Fruit fly (Drosophila melanogaster) whole organism, embryonic: Measurements from ENCODE around the gene stwl.

Experiments used
- CG10209 ChIP-seq: fragments of 200-800 bp; sonication (Bioruptor generic); optimal IDR thresholded peaks from 3 replicates; lab custom pipeline; 2017; ENCODE audit warnings: missing biosample characterization, mild to moderate bottlenecking, missing genetic modification characterization, missing genetic modification reagents
- CG11696 ChIP-seq: fragments of 200-800 bp; sonication (Bioruptor generic); IDR thresholded peaks from 2 replicates; pipeline ENCODE4 v1.3.6; 2022; ENCODE audit warnings: missing biosample characterization, missing genetic modification characterization
- CG12659 ChIP-seq: fragments of 200-800 bp; sonication (Bioruptor generic); optimal IDR thresholded peaks from 3 replicates; lab custom pipeline; 2017; ENCODE audit warnings: mild to moderate bottlenecking, missing biosample characterization, missing genetic modification reagents, missing genetic modification characterization
- CG13624 ChIP-seq: fragments of 200-800 bp; sonication (Bioruptor generic); optimal IDR thresholded peaks from 2 replicates; lab custom pipeline; 2016; ENCODE audit warnings: missing biosample characterization, missing genetic modification characterization
- CG13775 ChIP-seq: fragments of 200-800 bp; sonication (Bioruptor generic); optimal IDR thresholded peaks from 3 replicates; lab custom pipeline; 2017; ENCODE audit warnings: missing biosample characterization, mild to moderate bottlenecking, missing genetic modification characterization
- CG17361 ChIP-seq: fragments of 200-800 bp; sonication (Bioruptor generic); IDR thresholded peaks from 3 replicates; pipeline ENCODE4 v1.3.6; 2022; ENCODE audit warnings: missing biosample characterization, missing genetic modification characterization
- CG17829 ChIP-seq: fragments of 200-800 bp; optimal IDR thresholded peaks from 2 replicates; lab custom pipeline; 2019; ENCODE audit warnings: missing biosample characterization, mild to moderate bottlenecking, missing genetic modification characterization, moderate library complexity
- CG2129 ChIP-seq: fragments of 200-800 bp; sonication (Bioruptor generic); IDR thresholded peaks from 2 replicates; pipeline ENCODE4 v1.3.6; 2022; ENCODE audit warnings: missing biosample characterization, missing genetic modification characterization; ENCODE audit not compliant: partially characterized antibody
- CG2202 ChIP-seq: fragments of 200-800 bp; sonication (Bioruptor generic); optimal IDR thresholded peaks from 2 replicates; lab custom pipeline; 2018; ENCODE audit warnings: missing biosample characterization, mild to moderate bottlenecking, missing genetic modification characterization
- CG3407 ChIP-seq: fragments of 200-800 bp; sonication (Bioruptor generic); optimal IDR thresholded peaks from 2 replicates; lab custom pipeline; 2018; ENCODE audit warnings: missing biosample characterization, mild to moderate bottlenecking, missing genetic modification characterization
- CG3995 ChIP-seq: fragments of 200-800 bp; sonication (Bioruptor generic); optimal IDR thresholded peaks from 3 replicates; lab custom pipeline; 2016; ENCODE audit warnings: missing biosample characterization, missing genetic modification characterization
- CG4707 ChIP-seq: fragments of 200-800 bp; sonication (Bioruptor generic); optimal IDR thresholded peaks from 2 replicates; lab custom pipeline; 2018; ENCODE audit warnings: missing biosample characterization, mild to moderate bottlenecking, missing genetic modification characterization, moderate library complexity
- CG8290 ChIP-seq, 3 experiments: fragments of 200-800 bp; sonication (Bioruptor generic); optimal IDR thresholded peaks; 2 replicates each; lab custom pipeline; 2016 to 2019; ENCODE audit warnings: missing biosample characterization in 3 of 3, missing genetic modification characterization in 3 of 3, mild to moderate bottlenecking in 2 of 3, moderate library complexity in 1 of 3
- CG8944 ChIP-seq: fragments of 200-800 bp; sonication (Bioruptor generic); optimal IDR thresholded peaks from 3 replicates; lab custom pipeline; 2016; ENCODE audit warnings: missing biosample characterization, missing genetic modification characterization
- CHES-1-like ChIP-seq: fragments of 200-800 bp; sonication (Bioruptor generic); optimal IDR thresholded peaks from 2 replicates; lab custom pipeline; 2016; ENCODE audit warnings: missing biosample characterization, missing genetic modification characterization
- CrebB ChIP-seq: fragments of 200-800 bp; sonication (Bioruptor generic); optimal IDR thresholded peaks from 3 replicates; lab custom pipeline; 2018; ENCODE audit warnings: missing biosample characterization, mild to moderate bottlenecking, missing genetic modification characterization
- D19A ChIP-seq: fragments of 200-800 bp; optimal IDR thresholded peaks from 3 replicates; lab custom pipeline; 2019; ENCODE audit warnings: missing biosample characterization, mild to moderate bottlenecking, missing genetic modification characterization, moderate library complexity
- Dip2 ChIP-seq: fragments of 200-800 bp; sonication (Bioruptor generic); IDR thresholded peaks from 2 replicates; pipeline ENCODE4 v1.3.6; 2022; ENCODE audit warnings: missing biosample characterization, missing genetic modification characterization
- Doc2 ChIP-seq: fragments of 200-800 bp; sonication (Bioruptor generic); IDR thresholded peaks from 2 replicates; pipeline ENCODE4 v1.3.6; 2022; ENCODE audit warnings: missing biosample characterization, missing genetic modification characterization
- Drgx ChIP-seq: fragments of 200-800 bp; sonication (Bioruptor generic); IDR thresholded peaks from 2 replicates; pipeline ENCODE4 v1.3.6; 2022; ENCODE audit warnings: missing biosample characterization, missing genetic modification characterization
- Fer3 ChIP-seq: fragments of 200-800 bp; sonication (Bioruptor generic); optimal IDR thresholded peaks from 2 replicates; lab custom pipeline; 2018; ENCODE audit warnings: missing biosample characterization, mild to moderate bottlenecking, missing genetic modification characterization, moderate library complexity
- HHEX ChIP-seq: fragments of 200-800 bp; sonication (Bioruptor generic); optimal IDR thresholded peaks from 3 replicates; lab custom pipeline; 2017; ENCODE audit warnings: missing biosample characterization, mild to moderate bottlenecking, missing genetic modification characterization, missing genetic modification reagents
- HLH4C ChIP-seq: fragments of 200-800 bp; sonication (Bioruptor generic); IDR thresholded peaks from 3 replicates; pipeline ENCODE4 v1.3.6; 2022; ENCODE audit warnings: missing biosample characterization, missing genetic modification characterization; ENCODE audit not compliant: partially characterized antibody
- HLH54F ChIP-seq: fragments of 200-800 bp; sonication (Bioruptor generic); optimal IDR thresholded peaks from 3 replicates; lab custom pipeline; 2016; ENCODE audit warnings: missing biosample characterization, missing genetic modification characterization
- HLHmδ ChIP-seq: fragments of 200-800 bp; sonication (Bioruptor generic); optimal IDR thresholded peaks from 2 replicates; lab custom pipeline; 2018; ENCODE audit warnings: missing biosample characterization, mild to moderate bottlenecking, missing genetic modification characterization, moderate library complexity
- Hand ChIP-seq: fragments of 200-800 bp; sonication (Bioruptor generic); optimal IDR thresholded peaks from 2 replicates; lab custom pipeline; 2017; ENCODE audit warnings: mild to moderate bottlenecking, missing biosample characterization, missing genetic modification reagents, missing genetic modification characterization
- MTF-1 ChIP-seq: fragments of 200-800 bp; sonication (Bioruptor generic); optimal IDR thresholded peaks from 2 replicates; lab custom pipeline; 2018; ENCODE audit warnings: missing biosample characterization, mild to moderate bottlenecking, missing genetic modification characterization, borderline replicate concordance
- PHDP ChIP-seq: fragments of 200-800 bp; sonication (Bioruptor generic); optimal IDR thresholded peaks from 3 replicates; lab custom pipeline; 2018; ENCODE audit warnings: missing biosample characterization, mild to moderate bottlenecking, missing genetic modification characterization, moderate library complexity
- Sox100B ChIP-seq: fragments of 200-800 bp; sonication (Bioruptor generic); optimal IDR thresholded peaks from 3 replicates; lab custom pipeline; 2018; ENCODE audit warnings: missing biosample characterization, mild to moderate bottlenecking, missing genetic modification characterization
- Trl ChIP-seq, 3 experiments: fragments of >200 bp in 2 of 3; fragments of 200-800 bp in 1 of 3; sonication (Bioruptor generic) in 1 of 3; optimal IDR thresholded peaks; 2 replicates in 1 of 3; 3 replicates in 2 of 3; lab custom pipeline; 2016 to 2017; ENCODE audit warnings: missing biosample characterization in 1 of 3, missing genetic modification characterization in 1 of 3
- al ChIP-seq: fragments of 200-800 bp; sonication (Bioruptor generic); IDR thresholded peaks from 2 replicates; pipeline ENCODE4 v1.3.6; 2022; ENCODE audit warnings: missing biosample characterization, missing genetic modification characterization
- az2 ChIP-seq: fragments of 200-800 bp; sonication (Bioruptor generic); optimal IDR thresholded peaks from 3 replicates; lab custom pipeline; 2016; ENCODE audit warnings: missing biosample characterization, missing genetic modification characterization
- chif ChIP-seq, 2 experiments: fragments of 200-800 bp; sonication (Bioruptor generic); optimal IDR thresholded peaks; 3 replicates each; lab custom pipeline; 2016; ENCODE audit warnings: missing biosample characterization in 2 of 2, missing genetic modification characterization in 2 of 2
- chinmo ChIP-seq: fragments of 200-800 bp; sonication (Bioruptor generic); IDR thresholded peaks from 4 replicates; pipeline ENCODE4 v1.3.6; 2022; ENCODE audit warnings: missing biosample characterization, missing genetic modification characterization; ENCODE audit not compliant: partially characterized antibody
- croc ChIP-seq: fragments of 200-800 bp; sonication (Bioruptor generic); conservative IDR thresholded peaks from 3 replicates; pipeline ENCODE4 v1.3.6; 2022; ENCODE audit warnings: missing biosample characterization, missing genetic modification characterization
- dan ChIP-seq: fragments of 200-800 bp; sonication (Bioruptor generic); IDR thresholded peaks from 2 replicates; pipeline ENCODE4 v1.3.6; 2022; ENCODE audit warnings: missing biosample characterization, missing genetic modification characterization
- dm ChIP-seq: fragments of 200-800 bp; sonication (Bioruptor generic); optimal IDR thresholded peaks from 3 replicates; lab custom pipeline; 2016; ENCODE audit warnings: missing biosample characterization, missing genetic modification characterization
- hkb ChIP-seq, 2 experiments: fragments of 200-800 bp in 1 of 2; fragments of >200 bp in 1 of 2; sonication (Bioruptor generic) in 1 of 2; IDR thresholded peaks in 1 of 2; optimal IDR thresholded peaks in 1 of 2; 2 replicates each; pipeline versions ENCODE4 v1.3.6 to Lab custom; 2017 to 2022; ENCODE audit warnings: missing biosample characterization in 1 of 2, missing genetic modification characterization in 1 of 2
- jumu ChIP-seq: fragments of 200-800 bp; sonication (Bioruptor generic); optimal IDR thresholded peaks from 3 replicates; lab custom pipeline; 2016; ENCODE audit warnings: missing biosample characterization, missing genetic modification characterization
- klu ChIP-seq: fragments of 200-800 bp; sonication (Bioruptor generic); IDR thresholded peaks from 2 replicates; pipeline ENCODE4 v1.3.6; 2022; ENCODE audit warnings: missing biosample characterization, missing genetic modification characterization
- mam ChIP-seq: fragments of 200-800 bp; sonication (Bioruptor generic); optimal IDR thresholded peaks from 3 replicates; lab custom pipeline; 2016; ENCODE audit warnings: missing biosample characterization, missing genetic modification characterization
- nom ChIP-seq: fragments of 200-800 bp; sonication (Bioruptor generic); optimal IDR thresholded peaks from 2 replicates; lab custom pipeline; 2017; ENCODE audit warnings: missing biosample characterization, missing genetic modification characterization, mild to moderate bottlenecking, moderate library complexity, missing genetic modification reagents
- pnt ChIP-seq: fragments of 200-800 bp; sonication (Bioruptor generic); optimal IDR thresholded peaks from 3 replicates; lab custom pipeline; 2016; ENCODE audit warnings: missing biosample characterization, missing genetic modification characterization
- tup ChIP-seq: fragments of 200-800 bp; sonication (Bioruptor generic); optimal IDR thresholded peaks from 2 replicates; lab custom pipeline; 2016; ENCODE audit warnings: missing biosample characterization, mild to moderate bottlenecking, missing genetic modification characterization, moderate library complexity
- tx ChIP-seq: fragments of 200-800 bp; sonication (Bioruptor generic); optimal IDR thresholded peaks from 2 replicates; lab custom pipeline; 2016; ENCODE audit warnings: missing biosample characterization, missing genetic modification characterization
- wek ChIP-seq: fragments of 200-800 bp; sonication (Bioruptor generic); optimal IDR thresholded peaks from 3 replicates; lab custom pipeline; 2018; ENCODE audit warnings: missing biosample characterization, mild to moderate bottlenecking, missing genetic modification characterization, moderate library complexity
- zf30C ChIP-seq: fragments of 200-800 bp; sonication (Bioruptor generic); optimal IDR thresholded peaks from 3 replicates; lab custom pipeline; 2018; ENCODE audit warnings: missing biosample characterization, mild to moderate bottlenecking, missing genetic modification characterization

Gene stwl

DNA sequence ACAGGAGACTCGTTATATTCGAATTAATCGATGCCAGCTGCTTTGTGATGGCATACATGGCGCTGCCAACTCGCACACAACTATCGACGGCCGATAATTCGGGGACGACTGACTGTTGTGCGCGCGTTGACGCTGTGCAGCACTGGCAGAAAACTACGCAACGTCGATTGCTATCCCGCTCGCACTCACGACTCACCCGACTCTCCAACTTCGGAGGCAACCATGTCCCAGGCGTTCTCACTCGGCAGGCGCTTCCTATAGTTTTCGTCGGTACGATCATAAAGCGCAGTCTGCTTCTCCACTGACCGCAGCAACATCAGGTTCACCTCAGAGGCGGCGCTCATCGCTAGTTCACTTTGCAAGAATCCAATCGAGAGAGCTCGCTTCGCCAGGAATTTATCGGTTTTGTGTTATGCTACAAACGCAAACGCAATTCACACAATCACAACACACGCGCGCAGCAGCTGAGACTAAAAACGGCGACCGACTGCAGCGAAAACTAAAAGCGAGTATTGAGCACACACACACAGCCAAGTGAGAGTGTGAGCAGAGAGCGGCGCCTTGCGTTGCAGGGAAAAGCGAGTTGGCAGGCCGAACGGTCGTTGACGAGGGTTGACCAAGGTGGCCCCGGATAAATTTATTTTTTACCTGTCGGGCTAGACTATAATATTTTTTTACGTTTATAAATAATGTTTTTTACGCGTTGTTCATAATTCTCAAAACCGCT lies at the start of gene stwl:
TSS of gene stwl (minus strand) at position 521 of the 727 bp plus-strand sequence.
- TF ChIP-seq Fer3 (tag; lab: Kevin White, UChicago) = peak; percentile 10
- TF ChIP-seq CG11696 = no peak
- peak; percentile 46 for TF ChIP-seq CG10209 (GFP tag; lab: Kevin White, UChicago)
- TF ChIP-seq Hand (GFP tag; lab: Kevin White, UChicago) = no peak
- TF ChIP-seq Sox100B (GFP tag; lab: Kevin White, UChicago) = no peak
- no peak; the same call in 2 of the 3 replicates for TF ChIP-seq croc
- TF ChIP-seq CG17829 = peak; percentile 14
- no peak for TF ChIP-seq PHDP (tag; lab: Kevin White, UChicago)
- TF ChIP-seq CG13775 (GFP tag; lab: Kevin White, UChicago) = no peak
- peak; percentile 68 for TF ChIP-seq CG8944 (GFP tag; lab: Kevin White, UChicago)
- TF ChIP-seq CG13624 = peak; percentile 80
- TF ChIP-seq wek (GFP tag; lab: Kevin White, UChicago) = peak; percentile 18
- no peak for TF ChIP-seq CG3407
- TF ChIP-seq Doc2 (GFP tag; lab: Robert Waterston, UW) = no peak
- TF ChIP-seq CG17361 (GFP tag; lab: Robert Waterston, UW) = no peak
- TF ChIP-seq HLH4C (GFP tag; lab: Robert Waterston, UW) = peak; percentile 61
- peak; percentile 74 for TF ChIP-seq mam (GFP tag; lab: Kevin White, UChicago)
- TF ChIP-seq dan = no peak
- no peak for TF ChIP-seq CG3995 (GFP tag; lab: Kevin White, UChicago)
- no peak for TF ChIP-seq hkb (optimal IDR thresholded peaks at IDR 0.05; lab: Kevin White, UChicago)
- no peak for TF ChIP-seq hkb (GFP tag; IDR thresholded peaks at IDR 0.05; lab: Robert Waterston, UW)
- TF ChIP-seq tx (GFP tag; lab: Kevin White, UChicago) = peak; percentile 51
- TF ChIP-seq klu (GFP tag; lab: Robert Waterston, UW) = peak; percentile 37
- TF ChIP-seq HHEX = peak; percentile 53
- peak; percentile 37 for TF ChIP-seq CG12659
- no peak for TF ChIP-seq az2 (GFP tag; lab: Kevin White, UChicago)
- TF ChIP-seq MTF-1 = no peak
- TF ChIP-seq Drgx (GFP tag; lab: Robert Waterston, UW) = 0 out of 2 replicates have a peak, but pooled peaks have one; percentile 7
- TF ChIP-seq Dip2 (GFP tag; lab: Robert Waterston, UW) = no peak
- no peak for TF ChIP-seq nom (GFP tag; lab: Kevin White, UChicago)
- 0 out of 4 replicates have a peak, but pooled peaks have one; percentile 69 for TF ChIP-seq chinmo (GFP tag; lab: Robert Waterston, UW)
- peak; percentile 42 for TF ChIP-seq dm (GFP tag; lab: Kevin White, UChicago)
- peak; percentile 18 for TF ChIP-seq CHES-1-like
- peak; percentile 63 for TF ChIP-seq HLH54F (GFP tag; lab: Kevin White, UChicago)
- TF ChIP-seq CG8290 (GFP tag; optimal IDR thresholded peaks at IDR 0.05; lab: Kevin White, UChicago) = peak; percentile 89
- TF ChIP-seq CG8290 (tag; optimal IDR thresholded peaks at IDR 0.05; lab: Kevin White, UChicago) = peak; percentile 83 to 95
- TF ChIP-seq zf30C = peak; percentile 22
- no peak for TF ChIP-seq D19A (tag; lab: Kevin White, UChicago)
- TF ChIP-seq CrebB (tag; lab: Kevin White, UChicago) = peak; percentile 3
- no peak for TF ChIP-seq tup (GFP tag; lab: Kevin White, UChicago)
- peak; percentile 64 for TF ChIP-seq HLHmδ
- no peak for TF ChIP-seq CG4707 (GFP tag; lab: Kevin White, UChicago)
- TF ChIP-seq Trl (optimal IDR thresholded peaks at IDR 0.05; lab: Kevin White, UChicago) = peak in 1 of 2 experiments; percentile 79
- peak; percentile 63 for TF ChIP-seq Trl (GFP tag; optimal IDR thresholded peaks at IDR 0.05; lab: Kevin White, UChicago)
- peak; percentile 58 for TF ChIP-seq al (GFP tag; lab: Robert Waterston, UW)
- no peak for TF ChIP-seq CG2202 (tag; lab: Kevin White, UChicago)
- peak; percentile 50; the same call in 1 of the 2 replicates for TF ChIP-seq CG2129 (GFP tag; lab: Robert Waterston, UW)
- peak; percentile 61 for TF ChIP-seq jumu (GFP tag; lab: Kevin White, UChicago)
- peak; percentile 2 to 62 for TF ChIP-seq chif (GFP tag; optimal IDR thresholded peaks at IDR 0.05; lab: Kevin White, UChicago)
- peak; percentile 53 for TF ChIP-seq pnt (GFP tag; lab: Kevin White, UChicago)
